Worm (Caenorhabditis elegans) whole organism, L4/young adult: ENCODE data around the gene Y4C6B.1.

Experiments used
- W03F9.2 ChIP-seq: fragments of 150-350 bp; optimal IDR thresholded peaks from 2 replicates; lab custom pipeline; 2014; ENCODE audit warnings: missing biosample characterization, missing genetic modification characterization
- him-1 ChIP-seq: sonication (generic microtip); optimal IDR thresholded peaks from 2 replicates; lab custom pipeline; 2016; ENCODE audit warnings: missing genotype, missing genetic modification reagents, missing genetic modification characterization, missing compliant biosample characterization

ce11 chrIV:5374946-5375345 is 20.7 kb downstream of the Y4C6B.1 start:
- TF ChIP-seq him-1 (tag; lab: Kevin White, UChicago): no peak
- TF ChIP-seq W03F9.2 (tag; lab: Kevin White, UChicago): no peak
